Worm (Caenorhabditis elegans) whole organism, L4/young adult: ENCODE measurements around the gene srw-101.
"Not testable (repeated sequence)": the region's sequence is repeated elsewhere in the genome, so short reads cannot be mapped to it uniquely, and the experiment has no call there.

Experiments used
- W03F9.2 ChIP-seq: fragments of 150-350 bp; optimal IDR thresholded peaks from 2 replicates; lab custom pipeline; 2014; ENCODE audit warnings: missing biosample characterization, missing genetic modification characterization
- dao-5 ChIP-seq: sonication (generic microtip); optimal IDR thresholded peaks from 2 replicates; lab custom pipeline; 2016; ENCODE audit warnings: missing genotype, missing genetic modification characterization, moderate library complexity, missing compliant biosample characterization
- him-1 ChIP-seq: sonication (generic microtip); optimal IDR thresholded peaks from 2 replicates; lab custom pipeline; 2016; ENCODE audit warnings: missing genotype, missing genetic modification reagents, missing genetic modification characterization, missing compliant biosample characterization

Gene srw-101

DNA sequence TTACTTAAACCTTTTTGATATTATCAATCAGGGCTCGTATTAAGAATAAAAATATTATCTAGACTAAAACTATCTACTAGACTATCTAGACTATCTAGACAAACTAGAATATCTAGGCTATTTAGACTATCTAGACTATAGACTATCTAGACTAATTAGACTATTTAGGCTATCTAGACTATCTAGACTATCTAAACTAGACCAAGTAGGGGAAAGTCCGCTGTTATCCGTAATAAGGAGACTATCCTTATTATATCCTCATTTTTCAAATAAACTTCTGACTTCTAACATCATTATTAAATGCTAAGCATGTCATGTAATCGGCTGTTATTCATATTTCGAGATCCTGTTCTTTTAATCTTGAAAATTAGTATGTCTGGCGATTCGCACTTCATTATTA lies at the start of gene srw-101:
TSS of gene srw-101 (plus strand) at position 301 of the 400 bp plus-strand sequence.
- no peak for TF ChIP-seq W03F9.2 (tag; lab: Kevin White, UChicago)
- no peak for TF ChIP-seq dao-5
- TF ChIP-seq him-1 (tag; lab: Kevin White, UChicago) = no peak

DNA sequence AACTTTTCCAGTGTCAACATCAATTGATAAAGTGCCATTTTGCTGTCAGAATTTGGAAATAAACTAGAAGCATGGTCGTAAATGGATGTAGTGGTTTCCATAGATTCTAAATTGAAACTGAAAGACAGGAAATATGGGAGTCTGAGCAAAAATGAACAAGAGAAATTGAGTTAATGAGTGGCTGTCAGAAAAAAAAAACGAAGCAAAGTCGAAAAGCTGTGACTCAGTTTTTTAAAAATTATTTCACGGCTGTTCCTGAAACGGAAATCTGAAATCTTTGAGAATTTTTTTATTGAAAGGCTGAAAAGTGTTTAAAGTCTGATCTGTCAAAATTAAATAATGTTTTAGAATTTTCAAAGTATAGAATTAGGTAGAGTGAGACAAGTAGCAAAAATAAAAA lies 43.8 kb upstream of the srw-101 start, which contains the start of gene srw-98:
TSS of gene srw-98 (minus strand) at position 101 of the 400 bp plus-strand sequence.
- TF ChIP-seq W03F9.2 (tag; lab: Kevin White, UChicago) = no peak
- no peak for TF ChIP-seq dao-5
- no peak for TF ChIP-seq him-1 (tag; lab: Kevin White, UChicago)

DNA sequence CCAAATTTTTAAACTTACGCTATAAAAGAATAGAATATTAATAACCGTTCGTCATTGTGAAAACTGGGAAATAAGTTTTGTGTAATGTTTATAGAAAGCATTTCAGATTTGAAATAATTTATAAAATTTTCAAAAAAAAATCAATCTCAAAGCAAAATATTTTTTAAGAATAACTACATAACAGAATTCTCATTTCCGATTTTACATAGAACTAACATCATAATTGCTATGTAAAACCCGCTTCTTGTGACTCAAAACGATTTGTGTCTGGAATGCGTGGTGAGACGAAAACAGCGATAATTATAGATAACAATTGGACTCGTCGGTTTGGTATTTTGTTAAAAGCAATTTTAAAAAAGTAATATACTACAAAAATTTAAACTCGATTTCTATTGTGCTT lies 41.3 kb upstream of the srw-101 start, which contains the start of gene srw-91:
TSS of gene srw-91 (minus strand) at position 101 of the 400 bp plus-strand sequence.
- no peak for TF ChIP-seq W03F9.2 (tag; lab: Kevin White, UChicago)

DNA sequence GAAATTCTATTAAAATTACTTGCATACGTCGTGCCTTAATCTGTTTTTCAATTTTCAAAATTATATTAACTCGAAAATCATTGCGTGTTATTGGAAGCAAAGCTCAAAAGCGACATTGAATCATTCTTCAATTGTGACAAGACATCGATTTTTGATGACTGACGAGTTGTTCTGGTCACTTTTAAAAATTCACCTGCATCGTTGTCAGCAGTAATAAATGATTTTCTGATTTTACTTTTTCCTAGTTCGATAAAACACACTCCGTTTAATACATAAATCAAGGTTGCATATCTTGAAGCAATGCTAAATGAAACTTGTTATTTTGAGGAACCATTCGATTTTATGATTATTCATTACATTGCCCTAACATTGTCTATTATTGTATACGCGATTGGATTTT lies 39.8 kb upstream of the srw-101 start, which contains the start of gene srh-3:
TSS of gene srh-3 (plus strand) at position 301 of the 400 bp plus-strand sequence.
- no peak for TF ChIP-seq W03F9.2 (tag; lab: Kevin White, UChicago)
- TF ChIP-seq dao-5 = no peak
- TF ChIP-seq him-1 (tag; lab: Kevin White, UChicago) = no peak

DNA sequence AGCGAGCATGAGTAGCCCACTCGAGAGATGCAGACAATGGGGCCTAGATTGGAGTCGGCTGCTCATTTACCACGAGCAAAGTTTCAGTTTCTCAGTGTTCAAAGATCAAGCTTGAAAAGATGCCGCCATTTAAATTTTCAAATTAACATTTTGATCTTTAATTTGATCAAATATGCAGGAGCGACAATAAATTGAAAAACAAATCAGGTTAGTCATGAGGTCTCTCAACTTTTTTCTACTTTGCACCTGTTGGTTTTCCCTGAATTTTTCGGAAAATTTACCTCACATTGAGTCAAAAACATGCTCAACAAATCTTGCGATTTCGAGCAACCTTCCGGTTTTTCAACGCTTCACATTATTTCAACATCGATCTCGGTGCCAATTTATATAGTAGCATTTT lies 36.7 kb upstream of the srw-101 start, which contains the start of gene srh-5:
TSS of gene srh-5 (plus strand) at position 301 of the 400 bp plus-strand sequence.
- TF ChIP-seq dao-5 (no peak), W03F9.2 (tag; lab: Kevin White, UChicago) (no peak), him-1 (tag; lab: Kevin White, UChicago) (no peak)

DNA sequence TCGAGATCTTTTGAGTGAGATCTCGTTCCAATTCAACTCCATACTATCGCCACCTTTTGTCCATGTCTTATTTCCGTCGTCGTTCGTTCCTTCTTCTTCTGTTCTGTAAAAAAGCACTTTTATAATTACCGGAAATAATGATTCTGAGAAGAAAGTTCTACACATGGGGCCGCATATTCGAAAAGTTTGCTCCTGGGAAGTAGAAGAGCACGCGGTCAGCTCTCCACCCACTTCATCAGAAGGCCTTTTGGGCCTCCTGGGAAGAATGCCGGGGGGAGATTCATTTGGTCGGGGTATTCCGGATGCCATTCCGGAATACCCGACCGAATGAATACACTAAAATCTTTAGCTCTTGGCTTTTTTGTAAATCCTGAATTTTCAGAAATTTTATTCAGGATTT lies 29.6 kb upstream of the srw-101 start, which contains the start of gene Y46H3C.5:
TSS of gene Y46H3C.5 (minus strand) at position 2 of the 400 bp plus-strand sequence.
- not testable (repeated sequence) for TF ChIP-seq him-1 (tag; lab: Kevin White, UChicago); dao-5; W03F9.2 (tag; lab: Kevin White, UChicago)

DNA sequence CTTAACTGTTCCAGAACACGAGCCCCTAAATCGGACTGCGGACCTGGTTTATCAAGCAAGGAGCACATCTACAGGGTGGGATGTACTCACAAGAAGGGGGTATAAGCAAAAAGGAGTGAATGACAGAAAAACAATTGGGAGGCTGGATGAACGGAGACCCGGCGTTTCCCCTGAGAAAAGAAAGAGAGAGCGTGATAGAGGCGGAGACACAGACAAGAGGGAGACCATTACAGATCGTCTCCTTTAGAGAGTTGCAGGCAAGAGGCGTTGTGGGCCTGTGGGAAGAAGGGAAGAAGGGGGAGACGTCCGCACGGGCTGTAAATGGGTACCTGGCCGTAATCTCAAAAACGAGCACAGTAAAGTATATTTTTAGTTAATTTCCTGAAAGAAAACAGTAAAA lies 28.2 kb upstream of the srw-101 start, which contains the start of gene Y46H3C.7:
TSS of gene Y46H3C.7 (minus strand) at position 147 of the 400 bp plus-strand sequence.
- TF ChIP-seq him-1 (tag; lab: Kevin White, UChicago); W03F9.2 (tag; lab: Kevin White, UChicago); dao-5: not testable (repeated sequence)

DNA sequence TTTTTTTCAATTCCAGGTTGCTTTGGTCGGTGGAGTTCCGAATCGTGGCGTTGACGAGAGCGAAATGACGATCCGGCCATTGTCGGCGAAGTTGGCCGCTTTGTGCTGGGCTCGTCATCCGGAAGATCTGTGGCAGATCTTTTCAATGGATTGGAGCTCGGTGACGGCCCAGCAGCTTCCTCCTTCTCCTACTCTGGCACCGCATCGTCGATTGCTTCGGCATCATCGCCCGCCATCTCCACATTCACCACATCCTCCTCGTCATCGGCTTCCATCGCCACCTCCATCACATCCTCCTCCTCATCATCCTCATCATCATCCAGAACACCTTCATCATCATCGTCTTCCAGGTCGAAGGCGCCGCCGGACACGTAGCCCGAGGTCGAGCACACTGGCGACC lies 23.7 kb upstream of the srw-101 start:
- TF ChIP-seq W03F9.2 (tag; lab: Kevin White, UChicago) = no peak
- no peak for TF ChIP-seq him-1 (tag; lab: Kevin White, UChicago)
- TF ChIP-seq dao-5 = no peak

DNA sequence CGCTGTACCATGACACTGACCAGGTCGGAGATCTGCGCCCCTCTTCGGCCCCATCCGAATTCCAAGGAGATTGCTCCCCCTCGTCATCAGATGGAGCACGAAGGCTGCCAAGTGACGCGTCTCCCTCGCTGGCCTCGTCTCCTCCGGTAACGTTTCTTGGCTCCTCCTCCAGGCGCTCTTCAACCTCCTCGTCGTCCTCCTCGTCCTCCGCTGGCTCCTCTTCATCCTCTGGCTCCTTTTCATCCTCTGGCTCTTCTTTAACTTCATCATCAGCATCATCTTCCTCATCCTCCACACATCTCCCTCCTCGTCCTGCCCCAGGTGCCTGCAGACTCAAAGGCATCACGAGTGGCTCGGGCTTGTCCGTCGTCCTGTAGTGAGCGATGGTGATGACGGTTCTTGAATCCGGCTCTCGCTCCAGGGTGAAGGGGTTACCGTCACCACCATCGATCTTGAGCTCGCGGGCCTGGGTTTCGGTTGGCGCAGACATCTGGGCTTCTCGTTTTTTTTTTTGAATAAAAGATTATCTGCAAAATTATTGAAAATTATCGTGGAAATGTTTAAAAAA lies 22.8 kb upstream of the srw-101 start:
- no peak for TF ChIP-seq dao-5
- TF ChIP-seq W03F9.2 (tag; lab: Kevin White, UChicago) = no peak
- no peak for TF ChIP-seq him-1 (tag; lab: Kevin White, UChicago)

DNA sequence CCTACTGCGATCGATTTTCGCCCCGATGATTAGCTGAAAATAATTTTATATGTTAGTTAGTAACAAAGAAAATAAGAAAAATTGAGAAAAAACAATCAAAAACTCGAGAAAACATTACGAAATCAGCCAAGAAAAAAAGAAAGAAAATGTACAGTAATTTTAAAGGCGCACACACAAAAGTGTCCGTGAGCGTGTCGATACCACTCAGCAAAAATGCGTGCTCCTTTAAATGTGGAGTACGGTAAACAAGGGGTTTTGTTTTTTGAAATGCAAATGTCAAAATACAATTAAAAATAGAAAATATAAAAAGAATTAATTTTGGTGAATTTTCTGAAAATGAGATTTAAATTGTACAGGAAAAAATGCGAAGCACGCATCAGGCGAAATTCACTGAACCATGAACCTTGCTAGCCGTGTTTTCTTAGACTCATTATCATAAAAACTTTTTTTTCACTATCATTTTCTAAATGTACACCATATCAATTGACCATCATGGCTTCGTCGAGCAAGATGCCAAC lies 20.4 kb upstream of the srw-101 start, which contains the start of gene srw-90:
TSS of gene srw-90 (plus strand) at position 468 of the 518 bp plus-strand sequence.
- TF ChIP-seq dao-5 (no peak), W03F9.2 (tag; lab: Kevin White, UChicago) (no peak), him-1 (tag; lab: Kevin White, UChicago) (no peak)

DNA sequence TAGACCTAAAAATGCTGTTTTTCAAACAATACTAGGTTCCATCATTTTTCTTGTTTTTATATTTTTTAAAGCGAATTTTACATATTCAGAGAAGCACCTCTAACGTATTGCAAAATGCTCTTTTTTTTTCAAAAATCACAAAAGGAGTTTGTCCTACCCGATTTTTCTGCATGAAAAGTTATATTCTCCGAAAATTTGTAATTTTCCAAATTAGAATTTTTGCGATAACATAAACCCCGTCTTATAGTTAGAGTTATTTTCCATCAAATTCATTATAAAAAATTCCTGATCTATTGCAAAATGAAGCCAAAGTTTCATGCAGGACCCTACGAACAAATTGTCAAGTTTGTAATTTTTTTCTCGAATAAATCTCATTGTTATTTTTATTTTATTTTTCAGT lies 13.6 kb upstream of the srw-101 start, which contains the start of gene srw-99:
TSS of gene srw-99 (plus strand) at position 301 of the 400 bp plus-strand sequence.
- TF ChIP-seq dao-5 (no peak), W03F9.2 (tag; lab: Kevin White, UChicago) (no peak), him-1 (tag; lab: Kevin White, UChicago) (no peak)

DNA sequence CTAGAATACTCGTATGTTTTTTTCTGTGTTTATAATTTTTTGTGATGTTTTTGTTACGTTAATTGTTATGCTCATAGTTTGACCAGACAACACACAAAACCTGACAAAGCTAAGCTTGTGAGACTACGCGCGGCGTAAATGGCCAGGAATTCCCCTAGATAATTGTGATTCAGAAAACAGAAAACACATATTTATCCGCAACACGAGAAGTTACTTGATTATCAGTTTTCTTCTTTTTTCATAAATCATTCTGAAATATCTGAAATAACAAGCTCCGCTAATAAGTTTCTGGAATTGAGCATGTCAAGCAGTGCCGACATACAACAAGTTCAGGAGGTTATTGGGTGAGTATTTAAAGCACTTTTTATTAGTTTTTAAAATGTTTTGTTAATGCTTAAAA lies 11.2 kb upstream of the srw-101 start, which contains the start of gene srw-100:
TSS of gene srw-100 (plus strand) at position 301 of the 400 bp plus-strand sequence.
- TF ChIP-seq him-1 (tag; lab: Kevin White, UChicago) (no peak), dao-5 (no peak), W03F9.2 (tag; lab: Kevin White, UChicago) (no peak)

DNA sequence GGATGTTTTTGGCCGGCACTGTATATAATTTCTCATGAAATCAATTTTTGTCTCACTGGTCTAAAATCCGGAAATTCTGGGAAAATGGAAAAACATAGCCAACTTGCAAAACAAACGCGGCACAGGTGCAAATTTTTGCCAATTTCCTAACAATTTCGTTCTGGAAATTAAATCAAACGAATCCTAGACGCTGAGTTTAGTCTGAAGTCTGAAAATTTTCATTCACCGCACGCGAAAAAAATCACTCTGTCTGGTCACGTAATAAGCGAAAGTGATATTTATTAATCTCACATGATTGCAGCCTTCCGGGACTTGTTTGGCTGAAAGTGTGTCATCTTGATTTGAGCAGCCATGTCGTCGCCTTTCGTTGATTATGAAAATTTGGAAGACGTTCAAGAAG lies 5.2 kb upstream of the srw-101 start, which contains the start of gene srw-103:
TSS of gene srw-103 (plus strand) at position 301 of the 400 bp plus-strand sequence.
- TF ChIP-seq W03F9.2 (tag; lab: Kevin White, UChicago) (no peak), dao-5 (no peak), him-1 (tag; lab: Kevin White, UChicago) (no peak)

DNA sequence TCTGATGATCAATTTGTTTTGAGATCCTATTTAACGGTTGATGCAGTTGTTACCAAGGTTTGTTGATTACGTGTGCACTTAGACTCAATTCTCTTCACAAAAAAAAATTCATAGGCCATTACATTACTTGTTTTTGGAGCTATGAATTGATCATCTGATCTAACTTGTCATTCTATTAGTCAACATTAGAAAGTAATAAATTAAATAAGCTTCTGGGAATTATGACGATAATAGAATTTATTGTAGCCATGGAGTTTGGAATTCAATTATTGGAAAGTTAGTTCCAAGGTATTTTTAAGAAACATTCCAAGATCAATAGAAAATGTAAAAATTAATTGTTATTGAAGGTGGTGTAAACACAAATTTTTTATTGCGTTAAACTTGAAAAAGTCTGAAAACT lies 3.8 kb upstream of the srw-101 start:
- TF ChIP-seq W03F9.2 (tag; lab: Kevin White, UChicago) = no peak
- no peak for TF ChIP-seq dao-5
- no peak for TF ChIP-seq him-1 (tag; lab: Kevin White, UChicago)
